Fruit fly (Drosophila melanogaster): ENCODE data around the gene CG14864.

DNA sequence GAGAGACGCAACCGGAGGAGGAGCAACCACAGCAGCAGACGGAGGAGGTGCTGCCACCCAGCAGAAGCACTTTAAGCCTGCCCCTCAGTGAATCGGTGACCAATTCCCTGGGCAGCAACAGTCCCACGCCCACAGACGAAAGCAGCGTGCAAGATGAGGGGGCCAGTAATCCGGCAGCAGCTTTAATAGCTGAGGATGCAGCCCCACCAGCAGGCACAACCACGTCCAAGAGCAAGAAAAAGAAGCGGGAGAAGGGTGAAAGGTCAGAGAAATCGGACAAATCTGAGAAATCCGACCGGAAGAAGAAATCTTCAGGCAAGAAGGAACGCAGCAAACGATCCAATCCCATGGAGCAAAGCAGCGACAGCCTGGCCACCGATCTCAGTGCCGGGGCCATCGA is 20.5 kb upstream of the CG14864 start:
- TF ChIP-seq CTCF (optimal IDR thresholded peaks at IDR 0.05) (no peak), CG8478 (optimal IDR thresholded peaks at IDR 0.05) (no peak)
